Worm (Caenorhabditis elegans) whole organism, mixed stage, embryonic: ENCODE results near the gene noca-1.

Experiments
- ces-1 ChIP-seq: fragments of 150-350 bp; optimal IDR thresholded peaks from 2 replicates; lab custom pipeline; 2014; ENCODE audit warnings: missing biosample characterization, missing genetic modification reagents, missing genetic modification characterization
- elt-1 ChIP-seq: sonication (generic microtip); optimal IDR thresholded peaks from 2 replicates; lab custom pipeline; 2017; ENCODE audit warnings: missing genetic modification characterization, mild to moderate bottlenecking, missing compliant biosample characterization, antibody characterized with exemption, moderate library complexity, borderline replicate concordance; ENCODE audit not compliant: insufficient read depth
- mab-5 ChIP-seq: fragments of 150-350 bp; optimal IDR thresholded peaks from 2 replicates; lab custom pipeline; 2014; ENCODE audit warnings: missing biosample characterization, missing genetic modification characterization
- mep-1 ChIP-seq: fragments of 150-350 bp; optimal IDR thresholded peaks from 2 replicates; lab custom pipeline; 2017; ENCODE audit warnings: missing biosample characterization, missing genetic modification reagents, missing genetic modification characterization, inconsistent platforms
- mls-2 ChIP-seq: sonication (generic microtip); optimal IDR thresholded peaks from 2 replicates; lab custom pipeline; 2016; ENCODE audit warnings: mild to moderate bottlenecking, missing genetic modification characterization, moderate library complexity, missing compliant biosample characterization
- nhr-237 ChIP-seq: fragments of 150-350 bp; optimal IDR thresholded peaks from 2 replicates; lab custom pipeline; 2014; ENCODE audit warnings: missing biosample characterization, missing genetic modification characterization
- nhr-28 ChIP-seq: fragments of 150-350 bp; optimal IDR thresholded peaks from 2 replicates; lab custom pipeline; 2014; ENCODE audit warnings: missing biosample characterization, missing genetic modification characterization
- pha-4 ChIP-seq: fragments of 150-350 bp; optimal IDR thresholded peaks from 2 replicates; lab custom pipeline; 2018; ENCODE audit warnings: missing biosample characterization, missing genetic modification reagents, missing genetic modification characterization
- unc-39 ChIP-seq: fragments of 150-350 bp; optimal IDR thresholded peaks from 2 replicates; lab custom pipeline; 2014; ENCODE audit warnings: missing biosample characterization, missing genetic modification characterization
- unc-62 ChIP-seq: fragments of 150-350 bp; optimal IDR thresholded peaks from 2 replicates; lab custom pipeline; 2014; ENCODE audit warnings: missing biosample characterization, missing genetic modification reagents, missing genetic modification characterization
- ztf-11 ChIP-seq: fragments of 150-350 bp; optimal IDR thresholded peaks from 2 replicates; lab custom pipeline; 2014; ENCODE audit warnings: missing biosample characterization, missing genetic modification characterization

DNA sequence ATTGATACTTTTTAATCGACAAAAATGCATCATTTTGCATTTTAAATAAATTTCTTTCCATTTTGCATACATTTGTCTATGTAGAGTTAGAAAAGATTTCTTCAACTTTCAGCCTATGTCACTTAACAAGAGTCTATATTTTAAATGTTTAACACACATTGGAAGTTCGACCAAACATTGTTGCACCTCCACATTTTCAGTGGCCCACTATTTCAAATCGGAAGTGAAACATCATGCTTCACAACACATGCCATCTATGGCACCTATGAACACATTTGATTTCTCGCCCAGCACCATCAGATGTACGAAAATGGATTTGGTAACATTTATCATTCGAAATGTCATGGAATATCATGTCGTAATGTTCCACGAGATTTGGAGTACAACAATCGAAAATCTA lies 14.0 kb upstream of the noca-1 start, which contains the start of gene dhc-3:
- TF ChIP-seq mep-1 (no peak), ces-1 (GFP tag; lab: Kevin White, UChicago) (no peak), unc-39 (no peak), unc-62 (GFP tag; lab: Kevin White, UChicago) (no peak), nhr-28 (no peak), mls-2 (tag; lab: Kevin White, UChicago) (no peak), mab-5 (no peak), ztf-11 (tag; lab: Kevin White, UChicago) (no peak), nhr-237 (tag; lab: Kevin White, UChicago) (no peak), pha-4 (tag; lab: Kevin White, UChicago) (no peak), elt-1 (tag; lab: Kevin White, UChicago) (no peak)
